Fruit fly (Drosophila melanogaster): Measurements from ENCODE around the gene CG7378.

DNA sequence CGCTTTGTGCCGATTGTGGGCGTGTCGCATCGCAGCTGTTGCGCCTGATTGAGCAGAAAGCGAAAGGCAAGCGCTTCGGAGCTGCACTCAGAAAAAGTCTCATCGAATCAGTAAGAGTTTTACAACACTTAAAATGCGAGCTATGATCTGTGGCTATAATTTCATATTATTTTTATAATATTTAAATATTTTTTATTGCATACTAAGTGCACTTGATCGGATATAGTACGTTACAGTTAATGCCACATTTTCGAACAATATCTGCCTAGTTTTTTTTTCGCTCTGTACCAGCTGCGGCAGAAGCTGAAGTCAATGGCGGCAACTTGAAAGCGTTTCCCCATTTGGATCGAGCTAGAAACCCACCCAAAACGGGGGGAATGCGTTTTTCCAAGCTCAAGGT is 2.6 kb downstream of the CG7378 start:
- TF ChIP-seq Dll (optimal IDR thresholded peaks at IDR 0.05) (no peak), pan (optimal IDR thresholded peaks at IDR 0.05) (no peak), CG8478 (optimal IDR thresholded peaks at IDR 0.05) (no peak)
